Worm (Caenorhabditis elegans) whole organism, L4 larva: ENCODE data around the gene C14A6.13.

Source experiments
- ces-1 ChIP-seq: fragments of 150-350 bp; sonication (generic microtip); optimal IDR thresholded peaks from 4 replicates; lab custom pipeline; 2014; ENCODE audit warnings: missing biosample characterization, missing genetic modification reagents, missing genetic modification characterization
- mep-1 ChIP-seq: fragments of 150-350 bp; sonication (generic microtip); optimal IDR thresholded peaks from 3 replicates; lab custom pipeline; 2014; ENCODE audit warnings: missing biosample characterization, missing genetic modification characterization
- zip-2 ChIP-seq: fragments of 150-350 bp; optimal IDR thresholded peaks from 2 replicates; lab custom pipeline; 2014; ENCODE audit warnings: missing biosample characterization, missing genetic modification characterization

DNA sequence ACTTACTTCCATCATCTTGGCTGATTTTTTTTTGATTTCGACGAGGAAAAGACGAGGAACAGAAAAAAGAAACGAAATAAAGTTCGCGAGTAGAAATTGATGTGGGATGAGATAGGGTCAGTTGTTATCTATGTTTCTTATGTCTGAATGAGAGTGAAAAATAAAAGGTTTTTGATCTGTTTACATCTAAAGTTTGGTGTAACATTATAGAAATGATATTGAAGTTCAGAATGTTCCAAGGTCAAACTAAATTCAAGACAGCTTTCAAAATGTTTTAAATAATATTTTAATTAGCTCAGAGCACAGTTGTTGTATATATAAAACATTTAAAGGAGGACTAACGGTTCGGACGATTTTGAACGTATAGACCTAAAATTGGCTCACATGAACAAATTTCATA, 47.9 kb upstream of the C14A6.13 start, which contains the start of gene F16H6.7:
- TF ChIP-seq zip-2 (tag; lab: Kevin White, UChicago) (no peak), mep-1 (tag; lab: Kevin White, UChicago) (no peak), ces-1 (GFP tag; lab: Kevin White, UChicago) (no peak)
